Fruit fly (Drosophila melanogaster) whole organism, embryonic: ENCODE measurements around the gene mRRF2.

Experiments
- Asciz ChIP-seq: fragments of 200-800 bp; sonication (Bioruptor generic); optimal IDR thresholded peaks from 2 replicates; lab custom pipeline; 2017; ENCODE audit warnings: missing biosample characterization, mild to moderate bottlenecking, missing genetic modification characterization, missing genetic modification reagents
- CG11504 ChIP-seq: fragments of 200-800 bp; sonication (Bioruptor generic); optimal IDR thresholded peaks from 3 replicates; lab custom pipeline; 2019; ENCODE audit warnings: missing biosample characterization, mild to moderate bottlenecking, missing genetic modification characterization, moderate library complexity
- CG11723 ChIP-seq: fragments of 200-800 bp; sonication (Bioruptor generic); optimal IDR thresholded peaks from 2 replicates; lab custom pipeline; 2017; ENCODE audit warnings: missing biosample characterization, mild to moderate bottlenecking, missing genetic modification characterization
- CG1233 ChIP-seq: fragments of 200-800 bp; sonication (Bioruptor generic); optimal IDR thresholded peaks from 4 replicates; lab custom pipeline; 2018; ENCODE audit warnings: missing biosample characterization, mild to moderate bottlenecking, missing genetic modification characterization
- CG12659 ChIP-seq: fragments of 200-800 bp; sonication (Bioruptor generic); optimal IDR thresholded peaks from 3 replicates; lab custom pipeline; 2017; ENCODE audit warnings: mild to moderate bottlenecking, missing biosample characterization, missing genetic modification reagents, missing genetic modification characterization
- CG12769 ChIP-seq: fragments of 200-800 bp; sonication (Bioruptor generic); optimal IDR thresholded peaks from 2 replicates; lab custom pipeline; 2019; ENCODE audit warnings: missing biosample characterization, mild to moderate bottlenecking, missing genetic modification characterization, moderate library complexity
- CG15011 ChIP-seq: fragments of 200-800 bp; sonication (Bioruptor generic); optimal IDR thresholded peaks from 3 replicates; lab custom pipeline; 2018; ENCODE audit warnings: missing biosample characterization, mild to moderate bottlenecking, missing genetic modification characterization
- CG1603 ChIP-seq: fragments of 200-800 bp; sonication (Bioruptor generic); optimal IDR thresholded peaks from 2 replicates; lab custom pipeline; 2019; ENCODE audit warnings: missing biosample characterization, mild to moderate bottlenecking, missing genetic modification characterization, moderate library complexity
- CG16863 ChIP-seq: fragments of 200-800 bp; sonication (Bioruptor generic); optimal IDR thresholded peaks from 3 replicates; lab custom pipeline; 2016; ENCODE audit warnings: missing biosample characterization, missing genetic modification characterization
- CG17359 ChIP-seq: fragments of 200-800 bp; sonication (Bioruptor generic); optimal IDR thresholded peaks from 3 replicates; lab custom pipeline; 2018; ENCODE audit warnings: missing biosample characterization, mild to moderate bottlenecking, missing genetic modification characterization, moderate library complexity
- CG17361 ChIP-seq: fragments of 200-800 bp; sonication (Bioruptor generic); IDR thresholded peaks from 3 replicates; pipeline ENCODE4 v1.3.6; 2022; ENCODE audit warnings: missing biosample characterization, missing genetic modification characterization
- CG17829 ChIP-seq: fragments of 200-800 bp; optimal IDR thresholded peaks from 2 replicates; lab custom pipeline; 2019; ENCODE audit warnings: missing biosample characterization, mild to moderate bottlenecking, missing genetic modification characterization, moderate library complexity
- CG30020 ChIP-seq: fragments of 200-800 bp; optimal IDR thresholded peaks from 2 replicates; lab custom pipeline; 2019; ENCODE audit warnings: missing biosample characterization, mild to moderate bottlenecking, missing genetic modification characterization, moderate library complexity
- CG31441 ChIP-seq: fragments of 200-800 bp; sonication (Bioruptor generic); IDR thresholded peaks from 2 replicates; pipeline ENCODE4 v1.3.6; 2022; ENCODE audit warnings: missing biosample characterization, missing genetic modification characterization
- CG3847 ChIP-seq: fragments of 200-800 bp; sonication (Bioruptor generic); IDR thresholded peaks from 2 replicates; pipeline ENCODE4 v1.3.6; 2022; ENCODE audit warnings: missing biosample characterization, missing genetic modification characterization
- CG4424 ChIP-seq: fragments of 200-800 bp; sonication (Bioruptor generic); optimal IDR thresholded peaks from 3 replicates; lab custom pipeline; 2016; ENCODE audit warnings: missing biosample characterization, missing genetic modification characterization
- CG7556 ChIP-seq: fragments of 200-800 bp; sonication (Bioruptor generic); optimal IDR thresholded peaks from 2 replicates; lab custom pipeline; 2017; ENCODE audit warnings: missing biosample characterization, mild to moderate bottlenecking, missing genetic modification characterization
- CG8924 ChIP-seq: fragments of 200-800 bp; optimal IDR thresholded peaks from 3 replicates; lab custom pipeline; 2019; ENCODE audit warnings: missing biosample characterization, mild to moderate bottlenecking, missing genetic modification characterization, moderate library complexity
- CG9437 ChIP-seq: fragments of 200-800 bp; sonication (Bioruptor generic); optimal IDR thresholded peaks from 2 replicates; lab custom pipeline; 2018; ENCODE audit warnings: missing biosample characterization, mild to moderate bottlenecking, missing genetic modification characterization
- CrebB ChIP-seq: fragments of 200-800 bp; sonication (Bioruptor generic); optimal IDR thresholded peaks from 3 replicates; lab custom pipeline; 2018; ENCODE audit warnings: missing biosample characterization, mild to moderate bottlenecking, missing genetic modification characterization
- D19A ChIP-seq: fragments of 200-800 bp; optimal IDR thresholded peaks from 3 replicates; lab custom pipeline; 2019; ENCODE audit warnings: missing biosample characterization, mild to moderate bottlenecking, missing genetic modification characterization, moderate library complexity
- D19B ChIP-seq: fragments of 200-800 bp; sonication (Bioruptor generic); optimal IDR thresholded peaks from 2 replicates; lab custom pipeline; 2017; ENCODE audit warnings: missing biosample characterization, mild to moderate bottlenecking, missing genetic modification characterization
- Eip74EF ChIP-seq, 2 experiments: fragments of 200-800 bp in 1 of 2; fragments of >200 bp in 1 of 2; sonication (Bioruptor generic) in 1 of 2; optimal IDR thresholded peaks; 2 replicates each; lab custom pipeline; 2017 to 2019; ENCODE audit warnings: missing biosample characterization in 2 of 2, missing genetic modification characterization in 2 of 2, mild to moderate bottlenecking in 1 of 2, moderate library complexity in 1 of 2
- HmgZ ChIP-seq: fragments of 200-800 bp; sonication (Bioruptor generic); optimal IDR thresholded peaks from 2 replicates; lab custom pipeline; 2018; ENCODE audit warnings: missing biosample characterization, mild to moderate bottlenecking, missing genetic modification characterization
- Hmr ChIP-seq: fragments of 200-800 bp; sonication (Bioruptor generic); optimal IDR thresholded peaks from 3 replicates; lab custom pipeline; 2017; ENCODE audit warnings: mild to moderate bottlenecking, missing biosample characterization, missing genetic modification reagents, missing genetic modification characterization
- Hr78 ChIP-seq, 2 experiments: fragments of 200-800 bp in 1 of 2; fragments of >200 bp in 1 of 2; sonication (Bioruptor generic) in 1 of 2; optimal IDR thresholded peaks; 2 replicates each; lab custom pipeline; 2017 to 2019; ENCODE audit warnings: missing biosample characterization in 2 of 2, missing genetic modification characterization in 2 of 2, mild to moderate bottlenecking in 1 of 2, moderate library complexity in 1 of 2
- Hsf ChIP-seq: fragments of 200-800 bp; sonication (Bioruptor generic); optimal IDR thresholded peaks from 3 replicates; lab custom pipeline; 2016; ENCODE audit warnings: missing biosample characterization, missing genetic modification characterization
- Max ChIP-seq: fragments of 200-800 bp; sonication (Bioruptor generic); optimal IDR thresholded peaks from 2 replicates; lab custom pipeline; 2016; ENCODE audit warnings: missing biosample characterization, mild to moderate bottlenecking, missing genetic modification characterization
- PHDP ChIP-seq: fragments of 200-800 bp; sonication (Bioruptor generic); optimal IDR thresholded peaks from 3 replicates; lab custom pipeline; 2018; ENCODE audit warnings: missing biosample characterization, mild to moderate bottlenecking, missing genetic modification characterization, moderate library complexity
- Sox102F ChIP-seq: fragments of 200-800 bp; sonication (Bioruptor generic); optimal IDR thresholded peaks from 2 replicates; lab custom pipeline; 2018; ENCODE audit warnings: missing biosample characterization, mild to moderate bottlenecking, missing genetic modification characterization, moderate library complexity
- corto ChIP-seq: fragments of 200-800 bp; sonication (Bioruptor generic); optimal IDR thresholded peaks from 2 replicates; lab custom pipeline; 2016; ENCODE audit warnings: missing biosample characterization, mild to moderate bottlenecking, missing genetic modification characterization, moderate library complexity
- crc ChIP-seq: fragments of 200-800 bp; sonication (Bioruptor generic); optimal IDR thresholded peaks from 2 replicates; lab custom pipeline; 2016; ENCODE audit warnings: missing biosample characterization, missing genetic modification characterization
- crol ChIP-seq: fragments of 200-800 bp; sonication (Bioruptor generic); IDR thresholded peaks from 2 replicates; pipeline ENCODE4 v1.3.6; 2022; ENCODE audit warnings: missing biosample characterization, missing genetic modification characterization
- esg ChIP-seq: fragments of 200-800 bp; sonication (Bioruptor generic); conservative IDR thresholded peaks from 2 replicates; pipeline ENCODE4 v1.3.6; 2022; ENCODE audit warnings: missing biosample characterization, missing genetic modification characterization
- ewg ChIP-seq: fragments of 200-800 bp; sonication (Bioruptor generic); optimal IDR thresholded peaks from 3 replicates; lab custom pipeline; 2017; ENCODE audit warnings: mild to moderate bottlenecking, missing biosample characterization, missing genetic modification reagents, missing genetic modification characterization
- fd96Cb ChIP-seq: fragments of 200-800 bp; sonication (Bioruptor generic); optimal IDR thresholded peaks from 2 replicates; lab custom pipeline; 2018; ENCODE audit warnings: missing biosample characterization, mild to moderate bottlenecking, missing genetic modification characterization, moderate library complexity
- gsb ChIP-seq: fragments of 200-800 bp; sonication (Bioruptor generic); IDR thresholded peaks from 2 replicates; pipeline ENCODE4 v1.3.6; 2022; ENCODE audit warnings: missing biosample characterization, missing genetic modification characterization
- hb ChIP-seq: fragments of 200-800 bp; sonication (Bioruptor generic); IDR thresholded peaks from 3 replicates; pipeline ENCODE4 v1.3.6; 2022; ENCODE audit warnings: missing biosample characterization, missing genetic modification characterization; ENCODE audit not compliant: partially characterized antibody
- ind ChIP-seq: fragments of 200-800 bp; sonication (Bioruptor generic); optimal IDR thresholded peaks from 3 replicates; lab custom pipeline; 2016; ENCODE audit warnings: missing biosample characterization, missing genetic modification characterization
- lab ChIP-seq: fragments of 200-800 bp; sonication (Bioruptor generic); optimal IDR thresholded peaks from 3 replicates; lab custom pipeline; 2017; ENCODE audit warnings: missing biosample characterization, missing genetic modification characterization, mild to moderate bottlenecking, moderate library complexity, missing genetic modification reagents
- nau ChIP-seq: fragments of 200-800 bp; sonication (Bioruptor generic); optimal IDR thresholded peaks from 3 replicates; lab custom pipeline; 2017; ENCODE audit warnings: missing biosample characterization, mild to moderate bottlenecking, missing genetic modification characterization, missing genetic modification reagents
- nerfin-1 ChIP-seq: fragments of 200-800 bp; sonication (Bioruptor generic); optimal IDR thresholded peaks from 3 replicates; lab custom pipeline; 2019; ENCODE audit warnings: missing biosample characterization, mild to moderate bottlenecking, missing genetic modification characterization, moderate library complexity
- sd ChIP-seq: fragments of 200-800 bp; sonication (Bioruptor generic); optimal IDR thresholded peaks from 3 replicates; lab custom pipeline; 2018; ENCODE audit warnings: missing biosample characterization, mild to moderate bottlenecking, missing genetic modification characterization, moderate library complexity
- sna ChIP-seq: fragments of 200-800 bp; sonication (Bioruptor generic); IDR thresholded peaks from 2 replicates; pipeline ENCODE4 v1.3.6; 2022; ENCODE audit warnings: missing biosample characterization, missing genetic modification characterization; ENCODE audit not compliant: partially characterized antibody
- vvl ChIP-seq: fragments of 200-800 bp; sonication (Bioruptor generic); IDR thresholded peaks from 2 replicates; pipeline ENCODE4 v1.3.6; 2022; ENCODE audit warnings: missing biosample characterization, missing genetic modification characterization
- zfh1 ChIP-seq: fragments of 200-800 bp; sonication (Bioruptor generic); IDR thresholded peaks from 3 replicates; pipeline ENCODE4 v1.3.6; 2022; ENCODE audit warnings: missing biosample characterization, missing genetic modification characterization

The mRRF2 gene

DNA sequence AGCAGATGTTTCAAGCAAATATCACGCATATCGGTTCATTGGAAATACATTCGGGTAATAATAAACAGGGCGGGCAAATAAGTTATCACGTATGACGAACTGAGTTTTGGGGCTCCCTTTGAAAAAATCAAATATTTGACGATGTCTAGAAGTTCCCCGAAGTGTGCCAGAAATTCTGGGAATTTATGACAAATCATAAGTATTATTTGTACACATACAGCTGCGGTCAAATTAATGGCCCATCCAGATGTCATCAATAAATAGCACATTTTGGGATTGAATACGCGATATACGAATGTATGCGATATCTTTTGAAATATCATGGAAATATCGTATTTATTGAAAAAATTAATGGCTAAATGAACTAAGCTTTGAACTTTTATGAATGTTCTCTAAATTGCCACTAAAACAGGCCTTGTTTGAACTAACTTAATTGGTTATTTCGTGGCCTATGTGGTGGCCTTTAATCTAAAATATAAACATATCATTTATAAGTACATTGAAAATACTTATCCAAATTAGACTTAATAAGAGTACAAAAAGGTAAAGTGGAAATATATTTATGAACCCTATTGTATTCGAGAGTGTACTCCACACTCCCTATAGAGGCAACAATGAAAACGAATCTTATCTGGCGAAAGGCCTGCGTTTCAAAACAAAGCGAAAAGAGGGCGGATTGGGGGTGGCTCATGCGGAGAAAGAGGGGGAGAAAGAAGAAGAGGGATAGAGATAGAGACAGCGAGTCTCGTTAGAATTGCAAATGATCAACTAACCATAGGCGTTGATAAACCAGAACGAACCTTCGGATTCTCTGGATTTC, 12.2 kb downstream of the mRRF2 start (continued):
- TF ChIP-seq nerfin-1 (peak; percentile 32), Eip74EF (GFP tag; optimal IDR thresholded peaks at IDR 0.05; lab: Kevin White, UChicago) (peak in 1 of 2 experiments; percentile 7), CG3847 (GFP tag; lab: Robert Waterston, UW) (0 out of 2 replicates have a peak, but pooled peaks have one; percentile 14), hb (no peak), CG17359 (tag; lab: Kevin White, UChicago) (peak; percentile 23), CG16863 (GFP tag; lab: Kevin White, UChicago) (peak; percentile 24), CG9437 (GFP tag; lab: Kevin White, UChicago) (peak; percentile 36), PHDP (peak; percentile 46), HmgZ (tag; lab: Kevin White, UChicago) (no peak), CG12769 (tag; lab: Kevin White, UChicago) (peak; percentile 15), Hmr (peak; percentile 58), CG11504 (peak; percentile 76), Hr78 (GFP tag; optimal IDR thresholded peaks at IDR 0.05; lab: Kevin White, UChicago) (peak in 1 of 2 experiments; percentile 11), CG12659 (GFP tag; lab: Kevin White, UChicago) (peak; percentile 37), sd (tag; lab: Kevin White, UChicago) (peak; percentile 63), nau (GFP tag; lab: Kevin White, UChicago) (peak; percentile 32), lab (GFP tag; lab: Kevin White, UChicago) (peak; percentile 11), ewg (peak; percentile 8), fd96Cb (peak; percentile 56), CG17829 (tag; lab: Kevin White, UChicago) (peak; percentile 25), D19A (tag; lab: Kevin White, UChicago) (peak; percentile 60), corto (peak; percentile 30), ind (GFP tag; lab: Kevin White, UChicago) (peak; percentile 16), sna (GFP tag; lab: Robert Waterston, UW) (no peak), crc (GFP tag; lab: Kevin White, UChicago) (no peak), CG7556 (GFP tag; lab: Kevin White, UChicago) (peak; percentile 65), CG15011 (GFP tag; lab: Kevin White, UChicago) (peak; percentile 23), Max (peak; percentile 13), zfh1 (GFP tag; lab: Robert Waterston, UW) (0 out of 3 replicates have a peak, but pooled peaks have one; percentile 3), CG8924 (peak; percentile 65), esg (0 out of 2 replicates have a peak, but pooled peaks have one; percentile 23), CG31441 (peak; percentile 57; the same call in 1 of the 2 replicates), CG30020 (no peak), CG11723 (GFP tag; lab: Kevin White, UChicago) (peak; percentile 8), CG17361 (GFP tag; lab: Robert Waterston, UW) (peak; percentile 73; the same call in 2 of the 3 replicates), CrebB (tag; lab: Kevin White, UChicago) (no peak), crol (GFP tag; lab: Robert Waterston, UW) (peak; percentile 70), CG1233 (GFP tag; lab: Kevin White, UChicago) (peak; percentile 12), Sox102F (GFP tag; lab: Kevin White, UChicago) (peak; percentile 60), Hsf (GFP tag; lab: Kevin White, UChicago) (peak; percentile 15), gsb (no peak), CG1603 (tag; lab: Kevin White, UChicago) (peak; percentile 23), D19B (no peak), CG4424 (GFP tag; lab: Kevin White, UChicago) (peak; percentile 32), Asciz (GFP tag; lab: Kevin White, UChicago) (peak; percentile 50), vvl (GFP tag; lab: Robert Waterston, UW) (peak; percentile 23; the same call in 1 of the 2 replicates)
